Fruit fly (Drosophila melanogaster) whole organism, embryonic: ENCODE measurements around the gene CG12728.

Source experiments
- Adf1 ChIP-seq: fragments of 200-800 bp; sonication (Bioruptor generic); IDR thresholded peaks from 2 replicates; pipeline ENCODE4 v1.3.6; 2022; ENCODE audit warnings: missing biosample characterization, missing genetic modification characterization
- Atf-2 ChIP-seq: fragments of 200-800 bp; sonication (Bioruptor generic); optimal IDR thresholded peaks from 2 replicates; lab custom pipeline; 2016; ENCODE audit warnings: missing biosample characterization, missing genetic modification characterization
- Bdp1 ChIP-seq: fragments of 200-800 bp; sonication (Bioruptor generic); optimal IDR thresholded peaks from 3 replicates; lab custom pipeline; 2016; ENCODE audit warnings: missing biosample characterization, missing genetic modification characterization
- CG1024 ChIP-seq: fragments of 200-800 bp; sonication (Bioruptor generic); IDR thresholded peaks from 2 replicates; pipeline ENCODE4 v1.3.6; 2022; ENCODE audit warnings: missing biosample characterization, missing genetic modification characterization
- CG11504 ChIP-seq: fragments of 200-800 bp; sonication (Bioruptor generic); optimal IDR thresholded peaks from 3 replicates; lab custom pipeline; 2019; ENCODE audit warnings: missing biosample characterization, mild to moderate bottlenecking, missing genetic modification characterization, moderate library complexity
- CG11560 ChIP-seq: fragments of 200-800 bp; sonication (Bioruptor generic); IDR thresholded peaks from 3 replicates; pipeline ENCODE4 v1.3.6; 2022; ENCODE audit warnings: missing biosample characterization, missing genetic modification characterization
- CG11696 ChIP-seq: fragments of 200-800 bp; sonication (Bioruptor generic); IDR thresholded peaks from 2 replicates; pipeline ENCODE4 v1.3.6; 2022; ENCODE audit warnings: missing biosample characterization, missing genetic modification characterization
- CG12236 ChIP-seq: fragments of 200-800 bp; sonication (Bioruptor generic); optimal IDR thresholded peaks from 2 replicates; lab custom pipeline; 2016; ENCODE audit warnings: missing biosample characterization, missing genetic modification characterization
- CG13287 ChIP-seq: fragments of 200-800 bp; sonication (Bioruptor generic); IDR thresholded peaks from 2 replicates; pipeline ENCODE4 v1.3.6; 2022; ENCODE audit warnings: missing biosample characterization, missing genetic modification characterization; ENCODE audit not compliant: partially characterized antibody
- CG13424 ChIP-seq: fragments of 200-800 bp; sonication (Bioruptor generic); optimal IDR thresholded peaks from 2 replicates; lab custom pipeline; 2019; ENCODE audit warnings: missing biosample characterization, mild to moderate bottlenecking, missing genetic modification characterization, moderate library complexity
- CG14014 ChIP-seq: fragments of 200-800 bp; sonication (Bioruptor generic); IDR thresholded peaks from 2 replicates; pipeline ENCODE4 v1.3.6; 2022; ENCODE audit warnings: missing biosample characterization, missing genetic modification characterization
- CG14710 ChIP-seq: fragments of 200-800 bp; sonication (Bioruptor generic); optimal IDR thresholded peaks from 3 replicates; lab custom pipeline; 2019; ENCODE audit warnings: missing biosample characterization, mild to moderate bottlenecking, missing genetic modification characterization, moderate library complexity
- CG1603 ChIP-seq: fragments of 200-800 bp; sonication (Bioruptor generic); optimal IDR thresholded peaks from 2 replicates; lab custom pipeline; 2019; ENCODE audit warnings: missing biosample characterization, mild to moderate bottlenecking, missing genetic modification characterization, moderate library complexity
- CG18476 ChIP-seq: fragments of 200-800 bp; sonication (Bioruptor generic); optimal IDR thresholded peaks from 2 replicates; lab custom pipeline; 2016; ENCODE audit warnings: missing biosample characterization, mild to moderate bottlenecking, missing genetic modification characterization
- CG3163 ChIP-seq: fragments of 200-800 bp; sonication (Bioruptor generic); optimal IDR thresholded peaks from 3 replicates; lab custom pipeline; 2016; ENCODE audit warnings: missing biosample characterization, missing genetic modification characterization
- CG3847 ChIP-seq: fragments of 200-800 bp; sonication (Bioruptor generic); IDR thresholded peaks from 2 replicates; pipeline ENCODE4 v1.3.6; 2022; ENCODE audit warnings: missing biosample characterization, missing genetic modification characterization
- CG8924 ChIP-seq: fragments of 200-800 bp; optimal IDR thresholded peaks from 3 replicates; lab custom pipeline; 2019; ENCODE audit warnings: missing biosample characterization, mild to moderate bottlenecking, missing genetic modification characterization, moderate library complexity
- CG9932 ChIP-seq: fragments of 200-800 bp; sonication (Bioruptor generic); IDR thresholded peaks from 2 replicates; pipeline ENCODE4 v1.3.6; 2022; ENCODE audit warnings: missing biosample characterization, missing genetic modification characterization
- Dad ChIP-seq: fragments of 200-800 bp; sonication (Bioruptor generic); optimal IDR thresholded peaks from 3 replicates; lab custom pipeline; 2016; ENCODE audit warnings: missing biosample characterization, missing genetic modification characterization
- Fer3 ChIP-seq: fragments of 200-800 bp; sonication (Bioruptor generic); optimal IDR thresholded peaks from 2 replicates; lab custom pipeline; 2018; ENCODE audit warnings: missing biosample characterization, mild to moderate bottlenecking, missing genetic modification characterization, moderate library complexity
- Gug ChIP-seq: fragments of 200-800 bp; sonication (Bioruptor generic); IDR thresholded peaks from 4 replicates; pipeline ENCODE4 v1.3.6; 2022; ENCODE audit warnings: missing biosample characterization, missing genetic modification characterization
- Hr39 ChIP-seq: fragments of >200 bp; optimal IDR thresholded peaks from 2 replicates; lab custom pipeline; 2017
- Hr51 ChIP-seq, 2 experiments: fragments of 200-800 bp; sonication (Bioruptor generic); optimal IDR thresholded peaks; 2 replicates in 1 of 2; 3 replicates in 1 of 2; lab custom pipeline; 2016 to 2018; ENCODE audit warnings: missing biosample characterization in 2 of 2, missing genetic modification characterization in 2 of 2, mild to moderate bottlenecking in 1 of 2, moderate library complexity in 1 of 2
- Hr78 ChIP-seq, 2 experiments: fragments of 200-800 bp in 1 of 2; fragments of >200 bp in 1 of 2; sonication (Bioruptor generic) in 1 of 2; optimal IDR thresholded peaks; 2 replicates each; lab custom pipeline; 2017 to 2019; ENCODE audit warnings: missing biosample characterization in 2 of 2, missing genetic modification characterization in 2 of 2, mild to moderate bottlenecking in 1 of 2, moderate library complexity in 1 of 2
- Mrtf ChIP-seq: fragments of 200-800 bp; sonication (Bioruptor generic); IDR thresholded peaks from 3 replicates; pipeline ENCODE4 v1.3.6; 2022; ENCODE audit warnings: missing biosample characterization, missing genetic modification characterization
- Myb ChIP-seq: fragments of 200-800 bp; sonication (Bioruptor generic); optimal IDR thresholded peaks from 2 replicates; lab custom pipeline; 2016; ENCODE audit warnings: missing biosample characterization, missing genetic modification characterization
- Nf-YB ChIP-seq: fragments of 200-800 bp; sonication (Bioruptor generic); optimal IDR thresholded peaks from 3 replicates; lab custom pipeline; 2019; ENCODE audit warnings: missing biosample characterization, mild to moderate bottlenecking, missing genetic modification characterization, moderate library complexity
- NfI ChIP-seq: fragments of 200-800 bp; sonication (Bioruptor generic); optimal IDR thresholded peaks from 3 replicates; lab custom pipeline; 2018; ENCODE audit warnings: missing biosample characterization, mild to moderate bottlenecking, missing genetic modification characterization, moderate library complexity
- Rfx ChIP-seq: fragments of 200-800 bp; sonication (Bioruptor generic); IDR thresholded peaks from 2 replicates; pipeline ENCODE4 v1.3.6; 2022; ENCODE audit warnings: missing biosample characterization, missing genetic modification characterization
- Tbp ChIP-seq: fragments of >200 bp; optimal IDR thresholded peaks from 2 replicates; lab custom pipeline; 2018; ENCODE audit warnings: missing biosample characterization, missing genetic modification characterization
- al ChIP-seq: fragments of 200-800 bp; sonication (Bioruptor generic); IDR thresholded peaks from 2 replicates; pipeline ENCODE4 v1.3.6; 2022; ENCODE audit warnings: missing biosample characterization, missing genetic modification characterization
- ase ChIP-seq: fragments of 200-800 bp; sonication (Bioruptor generic); IDR thresholded peaks from 3 replicates; pipeline ENCODE4 v1.3.6; 2022; ENCODE audit warnings: missing biosample characterization, missing genetic modification characterization
- cas ChIP-seq: fragments of 200-800 bp; sonication (Bioruptor generic); IDR thresholded peaks from 2 replicates; pipeline ENCODE4 v1.3.6; 2022; ENCODE audit warnings: missing biosample characterization, missing genetic modification characterization
- crc ChIP-seq: fragments of 200-800 bp; sonication (Bioruptor generic); optimal IDR thresholded peaks from 2 replicates; lab custom pipeline; 2016; ENCODE audit warnings: missing biosample characterization, missing genetic modification characterization
- danr ChIP-seq: fragments of 200-800 bp; sonication (Bioruptor generic); IDR thresholded peaks from 2 replicates; pipeline ENCODE4 v1.3.6; 2022; ENCODE audit warnings: missing biosample characterization, missing genetic modification characterization
- dmrt99B ChIP-seq: fragments of 200-800 bp; sonication (Bioruptor generic); optimal IDR thresholded peaks from 2 replicates; lab custom pipeline; 2018; ENCODE audit warnings: missing biosample characterization, mild to moderate bottlenecking, missing genetic modification characterization, moderate library complexity
- eve ChIP-seq, 2 experiments: fragments of >200 bp; optimal IDR thresholded peaks; 2 replicates each; lab custom pipeline; 2017; ENCODE audit warnings: missing biosample characterization in 2 of 2, missing genetic modification characterization in 2 of 2
- ewg ChIP-seq: fragments of 200-800 bp; sonication (Bioruptor generic); optimal IDR thresholded peaks from 3 replicates; lab custom pipeline; 2017; ENCODE audit warnings: mild to moderate bottlenecking, missing biosample characterization, missing genetic modification reagents, missing genetic modification characterization
- hb ChIP-seq: fragments of 200-800 bp; sonication (Bioruptor generic); IDR thresholded peaks from 3 replicates; pipeline ENCODE4 v1.3.6; 2022; ENCODE audit warnings: missing biosample characterization, missing genetic modification characterization; ENCODE audit not compliant: partially characterized antibody
- her ChIP-seq: fragments of 200-800 bp; sonication (Bioruptor generic); optimal IDR thresholded peaks from 2 replicates; lab custom pipeline; 2016; ENCODE audit warnings: missing biosample characterization, missing genetic modification characterization
- hkb ChIP-seq, 2 experiments: fragments of 200-800 bp in 1 of 2; fragments of >200 bp in 1 of 2; sonication (Bioruptor generic) in 1 of 2; IDR thresholded peaks in 1 of 2; optimal IDR thresholded peaks in 1 of 2; 2 replicates each; pipeline versions ENCODE4 v1.3.6 to Lab custom; 2017 to 2022; ENCODE audit warnings: missing biosample characterization in 1 of 2, missing genetic modification characterization in 1 of 2
- insv ChIP-seq, 2 experiments: fragments of 200-800 bp; sonication (Bioruptor generic); optimal IDR thresholded peaks; 3 replicates each; lab custom pipeline; 2016 to 2018; ENCODE audit warnings: missing biosample characterization in 2 of 2, missing genetic modification characterization in 2 of 2
- ken ChIP-seq: fragments of 200-800 bp; sonication (Bioruptor generic); IDR thresholded peaks from 3 replicates; pipeline ENCODE4 v1.3.6; 2022; ENCODE audit warnings: missing biosample characterization, missing genetic modification characterization
- mam ChIP-seq: fragments of 200-800 bp; sonication (Bioruptor generic); optimal IDR thresholded peaks from 3 replicates; lab custom pipeline; 2016; ENCODE audit warnings: missing biosample characterization, missing genetic modification characterization
- nmo ChIP-seq: fragments of 200-800 bp; sonication (Bioruptor generic); optimal IDR thresholded peaks from 2 replicates; lab custom pipeline; 2018; ENCODE audit warnings: missing biosample characterization, mild to moderate bottlenecking, missing genetic modification characterization, moderate library complexity
- pb ChIP-seq: fragments of 200-800 bp; sonication (Bioruptor generic); optimal IDR thresholded peaks from 3 replicates; lab custom pipeline; 2016; ENCODE audit warnings: missing biosample characterization, missing genetic modification characterization
- pfk ChIP-seq: fragments of 200-800 bp; sonication (Bioruptor generic); optimal IDR thresholded peaks from 2 replicates; lab custom pipeline; 2018; ENCODE audit warnings: missing biosample characterization, mild to moderate bottlenecking, missing genetic modification characterization, moderate library complexity
- ro ChIP-seq: fragments of 200-800 bp; sonication (Bioruptor generic); IDR thresholded peaks from 2 replicates; pipeline ENCODE4 v1.3.6; 2022; ENCODE audit warnings: missing biosample characterization, missing genetic modification characterization
- seq ChIP-seq: fragments of 200-800 bp; sonication (Bioruptor generic); IDR thresholded peaks from 2 replicates; pipeline ENCODE4 v1.3.6; 2022; ENCODE audit warnings: missing biosample characterization, missing genetic modification characterization
- sug ChIP-seq: fragments of 200-800 bp; optimal IDR thresholded peaks from 2 replicates; lab custom pipeline; 2019; ENCODE audit warnings: missing biosample characterization, mild to moderate bottlenecking, missing genetic modification characterization, moderate library complexity
- tgo ChIP-seq: fragments of 200-800 bp; sonication (Bioruptor generic); IDR thresholded peaks from 3 replicates; pipeline ENCODE4 v1.3.6; 2022; ENCODE audit warnings: missing biosample characterization, missing genetic modification characterization
- tna ChIP-seq: fragments of 200-800 bp; sonication (Bioruptor generic); IDR thresholded peaks from 2 replicates; pipeline ENCODE4 v1.3.6; 2022; ENCODE audit warnings: missing biosample characterization, missing genetic modification characterization; ENCODE audit not compliant: partially characterized antibody

The CG12728 gene

dm6 chrX:5977113-5977512, 34.7 kb downstream of the CG12728 start (continued):
- TF ChIP-seq sug (tag; lab: Kevin White, UChicago): no peak
- no peak for TF ChIP-seq Gug (GFP tag; lab: Robert Waterston, UW)
- TF ChIP-seq CG14014 (GFP tag; lab: Robert Waterston, UW): no peak
- no peak for TF ChIP-seq tna (GFP tag; lab: Robert Waterston, UW)
- no peak for TF ChIP-seq cas (GFP tag; lab: Robert Waterston, UW)
- TF ChIP-seq CG13424: peak; percentile 23
- no peak for TF ChIP-seq NfI (GFP tag; lab: Kevin White, UChicago)
- TF ChIP-seq CG8924 (tag; lab: Kevin White, UChicago): no peak
- no peak for TF ChIP-seq CG3163 (GFP tag; lab: Kevin White, UChicago)
- TF ChIP-seq Dad (GFP tag; lab: Kevin White, UChicago): no peak
- no peak for TF ChIP-seq danr (GFP tag; lab: Robert Waterston, UW)
- TF ChIP-seq mam (GFP tag; lab: Kevin White, UChicago): peak; percentile 22
- TF ChIP-seq CG12236 (GFP tag; lab: Kevin White, UChicago): no peak
- TF ChIP-seq hkb (optimal IDR thresholded peaks at IDR 0.05; lab: Kevin White, UChicago): no peak
- TF ChIP-seq hkb (GFP tag; IDR thresholded peaks at IDR 0.05; lab: Robert Waterston, UW): no peak
- TF ChIP-seq ase (GFP tag; lab: Robert Waterston, UW): no peak
- TF ChIP-seq nmo (GFP tag; lab: Kevin White, UChicago): no peak
- TF ChIP-seq pfk (GFP tag; lab: Kevin White, UChicago): no peak
- TF ChIP-seq al (GFP tag; lab: Robert Waterston, UW): 0 out of 2 replicates have a peak, but pooled peaks have one; percentile 10
- peak in 1 of 2 experiments; percentile 36 for TF ChIP-seq Hr51 (GFP tag; optimal IDR thresholded peaks at IDR 0.05; lab: Kevin White, UChicago)
- TF ChIP-seq crc: no peak
- TF ChIP-seq her (GFP tag; lab: Kevin White, UChicago): no peak
- peak; percentile 30 for TF ChIP-seq CG1603 (tag; lab: Kevin White, UChicago)
- TF ChIP-seq dmrt99B: peak; percentile 21
- TF ChIP-seq CG1024 (GFP tag; lab: Robert Waterston, UW): no peak
- no peak for TF ChIP-seq tgo (GFP tag; lab: Robert Waterston, UW)
- TF ChIP-seq hb (GFP tag; lab: Robert Waterston, UW): no peak
- no peak for TF ChIP-seq Rfx (GFP tag; lab: Robert Waterston, UW)
- TF ChIP-seq ken (GFP tag; lab: Robert Waterston, UW): no peak
- TF ChIP-seq ewg (GFP tag; lab: Kevin White, UChicago): no peak
- TF ChIP-seq Hr39 (lab: Kevin White, UChicago): no peak
- peak in 1 of 2 experiments; percentile 11 for TF ChIP-seq eve (GFP tag; optimal IDR thresholded peaks at IDR 0.05; lab: Kevin White, UChicago)
- 0 out of 2 replicates have a peak, but pooled peaks have one; percentile 4 for TF ChIP-seq CG9932 (GFP tag; lab: Robert Waterston, UW)
- TF ChIP-seq Atf-2: no peak
- no peak for TF ChIP-seq CG11560 (tag; lab: Robert Waterston, UW)
- 0 out of 2 replicates have a peak, but pooled peaks have one; percentile 8 for TF ChIP-seq seq (GFP tag; lab: Robert Waterston, UW)
- no peak for TF ChIP-seq CG3847 (GFP tag; lab: Robert Waterston, UW)
- TF ChIP-seq Fer3 (tag; lab: Kevin White, UChicago): no peak
- TF ChIP-seq Myb (GFP tag; lab: Kevin White, UChicago): no peak
- no peak for TF ChIP-seq Tbp (GFP tag; lab: Kevin White, UChicago)
- TF ChIP-seq Adf1 (GFP tag; lab: Robert Waterston, UW): no peak
- TF ChIP-seq ro: no peak
- TF ChIP-seq CG11696: no peak
- TF ChIP-seq CG18476 (GFP tag; lab: Kevin White, UChicago): no peak
- no peak for TF ChIP-seq pb (GFP tag; lab: Kevin White, UChicago)
- TF ChIP-seq Bdp1: no peak
- TF ChIP-seq Mrtf (GFP tag; lab: Robert Waterston, UW): no peak
- no peak for TF ChIP-seq Hr78 (GFP tag; optimal IDR thresholded peaks at IDR 0.05; lab: Kevin White, UChicago)
- TF ChIP-seq insv (GFP tag; optimal IDR thresholded peaks at IDR 0.05; lab: Kevin White, UChicago): no peak
- no peak for TF ChIP-seq Nf-YB (GFP tag; lab: Kevin White, UChicago)
- peak; percentile 31 for TF ChIP-seq CG11504 (tag; lab: Kevin White, UChicago)
- TF ChIP-seq CG14710 (tag; lab: Kevin White, UChicago): no peak
- no peak for TF ChIP-seq CG13287 (GFP tag; lab: Robert Waterston, UW)
